Worm (Caenorhabditis elegans) whole organism, early embryonic: ENCODE results near the gene srt-52.

Source experiments
- aly-1 ChIP-seq: sonication (generic microtip); optimal IDR thresholded peaks from 2 replicates; lab custom pipeline; 2016; ENCODE audit warnings: missing genetic modification characterization, missing compliant biosample characterization
- ama-1 ChIP-seq: fragments of 150-350 bp; optimal IDR thresholded peaks from 2 replicates; lab custom pipeline; 2014
- ceh-13 ChIP-seq: fragments of 200-800 bp; sonication (Bioruptor generic); optimal IDR thresholded peaks from 2 replicates; lab custom pipeline; 2018; ENCODE audit warnings: mild to moderate bottlenecking, missing genetic modification characterization, missing compliant biosample characterization
- ets-7 ChIP-seq: sonication (generic microtip); optimal IDR thresholded peaks from 2 replicates; lab custom pipeline; 2016; ENCODE audit warnings: missing genotype, missing genetic modification characterization, missing compliant biosample characterization
- flt-1 ChIP-seq: fragments of 200-800 bp; sonication (Bioruptor generic); IDR thresholded peaks from 2 replicates; pipeline ENCODE4 v1.3.6; 2022; ENCODE audit warnings: missing genetic modification characterization, missing compliant biosample characterization
- hmbx-1 ChIP-seq: sonication (generic microtip); optimal IDR thresholded peaks from 2 replicates; lab custom pipeline; 2016; ENCODE audit warnings: mild to moderate bottlenecking, missing genetic modification characterization, missing compliant biosample characterization
- hmg-4 ChIP-seq: fragments of 200-800 bp; sonication (Bioruptor generic); optimal IDR thresholded peaks from 2 replicates; lab custom pipeline; 2018; ENCODE audit warnings: mild to moderate bottlenecking, missing genetic modification characterization, missing compliant biosample characterization
- pes-1 ChIP-seq: fragments of 200-800 bp; sonication (Bioruptor generic); IDR thresholded peaks from 2 replicates; pipeline ENCODE4 v1.3.6; 2022; ENCODE audit warnings: missing genetic modification reagents, missing genetic modification characterization, missing compliant biosample characterization
- sea-1 ChIP-seq: fragments of 200-800 bp; sonication (Bioruptor generic); conservative IDR thresholded peaks from 2 replicates; pipeline ENCODE4 v1.3.6; 2022; ENCODE audit warnings: missing genetic modification characterization, missing compliant biosample characterization
- tbx-11 ChIP-seq: fragments of 200-800 bp; sonication (Bioruptor generic); IDR thresholded peaks from 2 replicates; pipeline ENCODE4 v1.3.6; 2022; ENCODE audit warnings: missing genetic modification characterization, missing compliant biosample characterization

ce11 chrV:16067-16845 lies 39.6 kb downstream of the srt-52 start:
- TF ChIP-seq ama-1, result no peak
- no peak for TF ChIP-seq hmbx-1 (tag; lab: Kevin White, UChicago)
- TF ChIP-seq flt-1, result no peak
- no peak for TF ChIP-seq ets-7
- TF ChIP-seq tbx-11 (GFP tag; lab: Robert Waterston, UW), result no peak
- no peak for TF ChIP-seq ceh-13
- no peak for TF ChIP-seq hmg-4 (GFP tag; lab: Kevin White, UChicago)
- no peak for TF ChIP-seq sea-1
- TF ChIP-seq aly-1, result no peak
- TF ChIP-seq pes-1 (GFP tag; lab: Robert Waterston, UW), result no peak
